Worm (Caenorhabditis elegans): ENCODE data around the gene D1046.16.

Gene D1046.16

DNA sequence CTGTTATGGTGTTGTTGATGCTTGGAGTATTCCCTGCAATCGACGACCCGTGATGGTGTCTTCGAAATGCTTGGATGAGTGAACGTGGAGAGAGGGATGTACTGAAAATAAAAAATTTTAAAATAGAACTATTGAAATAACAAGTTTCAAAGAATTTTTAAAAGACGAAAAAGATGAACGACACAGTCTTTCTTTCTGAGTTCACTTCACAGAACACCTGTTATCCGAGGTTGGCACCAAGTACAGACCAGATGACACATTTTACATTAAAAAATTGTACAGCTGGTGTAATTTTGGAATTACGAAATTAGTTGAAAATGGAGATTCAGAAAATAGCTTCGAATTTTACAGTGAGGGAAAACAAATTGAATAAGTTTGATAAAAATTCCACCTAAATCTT lies 3.2 kb upstream of the D1046.16 start, which contains the start of gene rap-1:
Gene rap-1 (minus strand): TSS at position 101 of the 400 bp plus-strand sequence.
- no peak for TF ChIP-seq fkh-2 (tag; optimal IDR thresholded peaks at IDR 0.05)
- no peak for TF ChIP-seq nhr-77 (tag; optimal IDR thresholded peaks at IDR 0.05)
- TF ChIP-seq nhr-11 (tag; optimal IDR thresholded peaks at IDR 0.05), result no peak
- TF ChIP-seq nhr-28 (tag; optimal IDR thresholded peaks at IDR 0.05), result no peak
- TF ChIP-seq eor-1 (tag; optimal IDR thresholded peaks at IDR 0.05), result no peak

DNA sequence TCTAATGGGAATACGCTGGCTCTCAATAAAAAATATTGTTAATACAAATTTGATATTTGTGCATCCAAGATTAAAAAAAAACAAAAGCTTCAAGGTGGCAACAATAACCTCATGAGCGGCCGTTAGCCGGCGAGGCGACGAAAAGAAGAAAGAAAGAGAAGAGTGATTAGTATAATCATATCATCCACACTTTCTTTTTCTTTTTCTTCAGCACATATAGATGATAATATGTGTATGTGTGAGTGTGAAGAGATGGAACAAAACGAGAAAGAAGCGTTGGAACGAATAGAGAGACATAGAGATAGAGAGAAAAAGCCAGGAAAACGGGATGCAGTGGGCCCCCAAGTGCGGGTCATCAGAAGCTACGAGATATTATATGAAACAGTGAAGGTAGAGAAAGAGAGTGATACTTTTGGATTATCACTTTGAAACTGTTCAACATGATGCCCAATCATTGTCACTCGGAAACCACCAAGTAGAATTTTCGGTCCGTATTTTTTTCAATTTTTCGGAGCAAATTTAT lies 1.6 kb upstream of the D1046.16 start:
- TF ChIP-seq nfya-1 (tag; optimal IDR thresholded peaks at IDR 0.05; ENCODE audit: insufficient read depth) (peak; percentile 23), elt-3 (tag; optimal IDR thresholded peaks at IDR 0.05) (peak in 1 of 3 experiments; percentile 56), hmg-11 (tag; optimal IDR thresholded peaks at IDR 0.05) (peak; percentile 41), mdl-1 (tag; optimal IDR thresholded peaks at IDR 0.05) (no peak), lin-39 (tag; optimal IDR thresholded peaks at IDR 0.05) (peak; percentile 6), ZK546.5 (tag; optimal IDR thresholded peaks at IDR 0.05) (no peak), nhr-23 (tag; optimal IDR thresholded peaks at IDR 0.05) (peak; percentile 40), nhr-76 (tag; optimal IDR thresholded peaks at IDR 0.05) (no peak), nhr-43 (tag; optimal IDR thresholded peaks at IDR 0.05; ENCODE audit: poor library complexity, severe bottlenecking) (peak; percentile 1)

DNA sequence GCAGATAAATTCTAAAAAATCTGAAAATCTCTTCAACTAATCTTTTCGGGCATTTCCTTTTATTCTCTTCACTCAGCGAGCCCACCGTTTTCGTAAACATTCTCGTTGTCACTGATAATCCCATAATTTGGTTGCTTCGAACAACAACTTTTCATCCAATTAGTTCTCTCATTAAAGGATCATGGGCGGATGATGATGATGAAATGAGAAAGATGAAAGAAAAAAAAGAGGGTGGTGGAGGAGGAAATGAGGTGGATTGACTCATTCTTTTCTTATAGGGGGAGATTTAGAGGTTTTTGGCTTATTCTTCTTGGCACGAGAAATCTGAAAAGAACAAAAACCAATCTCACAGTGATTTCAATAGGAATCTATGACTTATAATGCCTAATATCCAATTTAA lies 784 bp upstream of the D1046.16 start:
- peak; percentile 72 for TF ChIP-seq egl-5 (tag; optimal IDR thresholded peaks at IDR 0.05)
- TF ChIP-seq R02D3.7 (tag; optimal IDR thresholded peaks at IDR 0.05), result no peak

DNA sequence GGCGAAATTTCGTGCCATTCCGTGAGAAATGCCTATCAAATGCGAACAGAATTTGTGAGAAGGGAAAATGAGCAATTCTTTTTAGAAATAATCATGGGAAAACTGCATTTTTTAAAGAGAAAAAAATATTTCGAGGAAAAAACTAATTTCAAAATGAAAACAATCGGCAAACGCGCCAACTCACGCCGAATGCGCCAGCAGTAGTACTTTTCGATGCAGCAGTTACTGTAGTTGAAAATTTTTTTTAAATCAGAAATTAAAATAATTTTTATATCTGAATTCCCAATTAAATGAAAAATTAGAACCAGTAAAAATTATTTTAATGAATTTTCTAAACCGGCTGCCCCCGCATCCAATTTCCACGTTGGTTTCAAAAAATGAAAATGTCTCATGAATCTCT lies 1.4 kb downstream of the D1046.16 start:
- no peak for TF ChIP-seq lin-15B (tag; optimal IDR thresholded peaks at IDR 0.05)

DNA sequence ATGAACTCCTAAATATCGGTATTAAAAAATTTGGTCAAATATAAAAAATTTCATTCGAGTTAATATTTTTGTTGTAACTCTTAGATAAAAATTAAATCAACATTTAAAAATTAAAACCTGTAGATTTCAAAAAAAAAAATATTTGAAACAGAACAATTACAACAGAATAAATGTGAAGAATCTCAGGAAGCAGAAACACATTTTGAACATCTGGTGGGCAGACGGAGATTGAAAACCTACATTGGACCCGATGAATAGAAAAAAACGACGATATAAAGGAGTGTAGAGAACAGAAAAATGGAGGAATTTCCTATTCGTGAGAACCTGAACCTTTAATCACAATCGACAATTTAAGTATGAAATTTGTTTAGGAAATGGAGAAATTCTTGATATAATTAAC lies 2.2 kb downstream of the D1046.16 start:
- TF ChIP-seq unc-39 (tag; optimal IDR thresholded peaks at IDR 0.05) (no peak), R02D3.7 (tag; optimal IDR thresholded peaks at IDR 0.05) (no peak), ceh-9 (tag; optimal IDR thresholded peaks at IDR 0.05) (no peak), daf-12 (tag; optimal IDR thresholded peaks at IDR 0.05) (no peak), elt-3 (tag; optimal IDR thresholded peaks at IDR 0.05) (no peak), nfya-1 (tag; optimal IDR thresholded peaks at IDR 0.05; ENCODE audit: insufficient read depth) (no peak), ZK546.5 (tag; optimal IDR thresholded peaks at IDR 0.05) (no peak), fos-1 (tag; optimal IDR thresholded peaks at IDR 0.05) (no peak), egl-27 (tag; optimal IDR thresholded peaks at IDR 0.05) (no peak), egl-5 (tag; optimal IDR thresholded peaks at IDR 0.05) (no peak), snpc-4 (tag; optimal IDR thresholded peaks at IDR 0.05) (no peak), nhr-11 (tag; optimal IDR thresholded peaks at IDR 0.05) (no peak), sea-2 (GFP tag; optimal IDR thresholded peaks at IDR 0.05) (no peak), tbx-2 (tag; optimal IDR thresholded peaks at IDR 0.05) (no peak), mml-1 (tag; optimal IDR thresholded peaks at IDR 0.05) (no peak), hmg-11 (tag; optimal IDR thresholded peaks at IDR 0.05) (no peak), zag-1 (tag; optimal IDR thresholded peaks at IDR 0.05) (no peak), ceh-28 (tag; optimal IDR thresholded peaks at IDR 0.05) (no peak)

DNA sequence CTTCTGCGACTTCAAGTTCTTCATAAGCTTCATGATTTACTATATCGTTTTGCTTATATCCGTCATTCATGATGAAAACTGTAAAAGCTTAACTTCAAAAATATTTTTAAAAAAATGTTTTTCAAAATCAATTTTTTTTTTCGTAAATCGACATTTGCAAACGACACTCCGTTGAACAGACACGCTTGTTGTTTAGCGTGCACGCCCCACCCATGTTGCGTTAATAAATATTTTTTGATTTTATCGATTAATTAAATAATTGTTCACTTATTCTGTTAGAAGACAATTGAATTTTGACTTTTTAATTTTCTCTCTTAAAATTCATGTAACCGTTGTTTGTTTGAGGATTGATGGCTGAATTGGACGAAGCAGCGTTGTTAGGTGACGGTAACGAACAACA lies 4.0 kb downstream of the D1046.16 start, which contains the start of the genes D1046.2 and cfim-2:
Gene D1046.2 (minus strand): TSS at position 78 of the 400 bp plus-strand sequence.
Gene cfim-2 (plus strand): TSS at position 335 of the 400 bp plus-strand sequence.
- TF ChIP-seq R02D3.7 (tag; optimal IDR thresholded peaks at IDR 0.05), result peak; percentile 12
- peak; percentile 42 for TF ChIP-seq nfya-1 (tag; optimal IDR thresholded peaks at IDR 0.05; ENCODE audit: insufficient read depth)
- peak; percentile 38 for TF ChIP-seq nhr-23 (tag; optimal IDR thresholded peaks at IDR 0.05)
- no peak for TF ChIP-seq fos-1 (tag; optimal IDR thresholded peaks at IDR 0.05)
- TF ChIP-seq eor-1 (tag; optimal IDR thresholded peaks at IDR 0.05), result no peak
- TF ChIP-seq pha-4 (tag; optimal IDR thresholded peaks at IDR 0.05), result peak; percentile 44
- TF ChIP-seq mml-1 (tag; optimal IDR thresholded peaks at IDR 0.05), result no peak
- TF ChIP-seq lin-15B (tag; optimal IDR thresholded peaks at IDR 0.05), result peak; percentile 28

DNA sequence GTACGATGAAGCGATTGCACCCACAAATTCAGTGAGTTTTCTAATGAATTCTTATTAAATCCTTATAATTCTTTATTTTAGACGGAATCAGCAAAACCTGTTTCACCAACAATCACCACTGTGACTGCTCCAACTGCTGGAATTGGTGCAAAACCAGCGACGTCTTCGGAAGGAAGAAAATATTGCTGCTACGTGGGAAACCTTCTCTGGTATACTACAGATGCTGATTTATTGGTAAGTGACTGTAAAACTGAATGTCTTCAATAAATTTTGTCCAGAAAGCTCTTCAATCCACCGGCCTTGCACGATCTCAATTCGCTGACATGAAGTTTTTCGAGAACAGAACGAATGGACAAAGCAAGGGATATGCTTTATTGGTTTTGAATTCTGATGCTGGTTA lies 4.6 kb downstream of the D1046.16 start:
- TF ChIP-seq ZK546.5 (tag; optimal IDR thresholded peaks at IDR 0.05) (no peak), ama-1 (optimal IDR thresholded peaks at IDR 0.05) (no peak), nhr-25 (tag; optimal IDR thresholded peaks at IDR 0.05) (no peak), ztf-11 (tag; optimal IDR thresholded peaks at IDR 0.05) (no peak), nhr-237 (tag; optimal IDR thresholded peaks at IDR 0.05) (no peak)

Data from whole organism, L3 larva.